Worm (Caenorhabditis elegans): Measurements from ENCODE around the gene scp-1.

DNA sequence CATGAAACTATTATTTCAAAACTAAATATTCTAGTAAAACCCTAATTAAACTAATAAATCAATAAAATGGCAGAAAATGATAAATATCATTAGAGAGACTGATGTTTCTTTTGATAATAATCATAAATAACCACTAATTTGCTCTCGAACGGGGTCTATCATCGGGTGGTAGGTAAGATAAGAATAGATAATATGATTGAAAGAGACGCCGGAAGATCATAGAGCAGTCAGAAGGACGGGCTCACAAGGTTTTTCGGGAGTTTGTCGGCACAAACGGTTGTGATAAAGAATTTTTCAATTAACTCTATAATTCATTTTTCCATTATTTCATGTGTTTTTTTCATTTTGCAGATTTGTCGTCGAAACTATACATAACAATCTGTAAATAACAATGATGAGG is 32.7 kb upstream of the scp-1 start:
- no peak for TF ChIP-seq hlh-6 (tag; optimal IDR thresholded peaks at IDR 0.05)
- TF ChIP-seq ceh-19 (GFP tag; optimal IDR thresholded peaks at IDR 0.05): no peak
- TF ChIP-seq tbx-2 (tag; optimal IDR thresholded peaks at IDR 0.05): no peak
- no peak for TF ChIP-seq fax-1 (tag; optimal IDR thresholded peaks at IDR 0.05)
- TF ChIP-seq unc-86 (tag; optimal IDR thresholded peaks at IDR 0.05): no peak
- no peak for TF ChIP-seq elt-4 (tag; optimal IDR thresholded peaks at IDR 0.05)
- TF ChIP-seq F13H6.1 (tag; optimal IDR thresholded peaks at IDR 0.05): no peak
- peak; percentile 90 for TF ChIP-seq elt-2 (tag; optimal IDR thresholded peaks at IDR 0.05)
- TF ChIP-seq unc-55 (GFP tag; optimal IDR thresholded peaks at IDR 0.05): peak; percentile 13
- TF ChIP-seq madf-2 (tag; optimal IDR thresholded peaks at IDR 0.05): no peak
- TF ChIP-seq sox-4 (tag; optimal IDR thresholded peaks at IDR 0.05): no peak
- TF ChIP-seq pha-4 (tag; optimal IDR thresholded peaks at IDR 0.05): no peak

Measured in whole organism, late embryonic.